Worm (Caenorhabditis elegans) whole organism, L4 larva: ENCODE results near the gene Y24F12A.1.

Experiments used
- D1046.2 ChIP-seq: fragments of 200-800 bp; sonication (Bioruptor generic); IDR thresholded peaks from 2 replicates; pipeline ENCODE4 v1.3.6; 2022; ENCODE audit warnings: missing genetic modification characterization, missing compliant biosample characterization
- F10B5.3 ChIP-seq: sonication (generic microtip); optimal IDR thresholded peaks from 2 replicates; lab custom pipeline; 2016; ENCODE audit warnings: mild to moderate bottlenecking, missing genetic modification characterization, missing compliant biosample characterization
- F26F4.8 ChIP-seq: fragments of 200-800 bp; sonication (Bioruptor generic); conservative IDR thresholded peaks from 2 replicates; pipeline ENCODE4 v1.3.6; 2022; ENCODE audit warnings: missing genetic modification characterization, missing compliant biosample characterization
- F37D6.2 ChIP-seq: sonication (generic microtip); optimal IDR thresholded peaks from 2 replicates; lab custom pipeline; 2016; ENCODE audit warnings: mild to moderate bottlenecking, missing genetic modification characterization, missing compliant biosample characterization
- R02D3.7 ChIP-seq: fragments of 150-350 bp; sonication (generic microtip); optimal IDR thresholded peaks from 3 replicates; lab custom pipeline; 2014; ENCODE audit warnings: missing biosample characterization, missing genetic modification characterization
- T26A8.4 ChIP-seq: fragments of 200-800 bp; sonication (Bioruptor generic); IDR thresholded peaks from 2 replicates; pipeline ENCODE4 v1.3.6; 2022; ENCODE audit warnings: missing genetic modification characterization, missing compliant biosample characterization
- Y105C5A.15 ChIP-seq: fragments of 200-800 bp; sonication (Bioruptor generic); IDR thresholded peaks from 2 replicates; pipeline ENCODE4 v1.3.6; 2022; ENCODE audit warnings: missing genetic modification characterization, missing compliant biosample characterization
- Y5F2A.4 ChIP-seq: fragments of 200-800 bp; sonication (Bioruptor generic); optimal IDR thresholded peaks from 2 replicates; lab custom pipeline; 2018; ENCODE audit warnings: mild to moderate bottlenecking, missing genetic modification characterization, missing compliant biosample characterization
- Y75B8A.6 ChIP-seq: fragments of 200-800 bp; sonication (Bioruptor generic); IDR thresholded peaks from 2 replicates; pipeline ENCODE4 v1.3.6; 2022; ENCODE audit warnings: missing genetic modification reagents, missing genetic modification characterization, missing compliant biosample characterization
- arid-1 ChIP-seq: fragments of 200-800 bp; sonication (Bioruptor generic); conservative IDR thresholded peaks from 2 replicates; pipeline ENCODE4 v1.3.6; 2022; ENCODE audit warnings: missing genetic modification reagents, missing genetic modification characterization, missing compliant biosample characterization
- attf-4 ChIP-seq: sonication (generic microtip); optimal IDR thresholded peaks from 3 replicates; lab custom pipeline; 2017; ENCODE audit warnings: missing biosample characterization, missing genetic modification characterization
- ceh-20 ChIP-seq: fragments of 200-800 bp; sonication (Bioruptor generic); IDR thresholded peaks from 2 replicates; pipeline ENCODE4 v1.3.6; 2022; ENCODE audit warnings: missing genetic modification reagents, missing genetic modification characterization, missing compliant biosample characterization
- ceh-62 ChIP-seq: sonication (generic microtip); optimal IDR thresholded peaks from 2 replicates; lab custom pipeline; 2017; ENCODE audit warnings: missing biosample characterization, missing genetic modification characterization
- ceh-82 ChIP-seq: sonication (generic microtip); optimal IDR thresholded peaks from 2 replicates; lab custom pipeline; 2017; ENCODE audit warnings: missing biosample characterization, missing genetic modification characterization
- ces-1 ChIP-seq: fragments of 150-350 bp; sonication (generic microtip); optimal IDR thresholded peaks from 4 replicates; lab custom pipeline; 2014; ENCODE audit warnings: missing biosample characterization, missing genetic modification reagents, missing genetic modification characterization
- daf-16 ChIP-seq, 3 experiments: sonication (generic microtip); optimal IDR thresholded peaks; 2 replicates each; lab custom pipeline; 2016 to 2017; ENCODE audit warnings: missing genetic modification characterization in 3 of 3, missing genetic modification reagents in 3 of 3, mild to moderate bottlenecking in 2 of 3, missing compliant biosample characterization in 2 of 3, missing biosample characterization in 1 of 3, moderate library complexity in 1 of 3
- dmd-8 ChIP-seq: fragments of 200-800 bp; sonication (Bioruptor generic); IDR thresholded peaks from 2 replicates; pipeline ENCODE4 v1.3.6; 2022; ENCODE audit warnings: missing genetic modification characterization, missing compliant biosample characterization
- fkh-10 ChIP-seq: fragments of 150-350 bp; optimal IDR thresholded peaks from 2 replicates; lab custom pipeline; 2014; ENCODE audit warnings: missing biosample characterization, missing genetic modification reagents, missing genetic modification characterization
- gei-8 ChIP-seq: fragments of 200-800 bp; sonication (Bioruptor generic); optimal IDR thresholded peaks from 2 replicates; lab custom pipeline; 2018; ENCODE audit warnings: mild to moderate bottlenecking, missing genetic modification characterization, missing compliant biosample characterization
- hif-1 ChIP-seq, 2 experiments: sonication (generic microtip); optimal IDR thresholded peaks; 2 replicates each; lab custom pipeline; 2016 to 2017; ENCODE audit warnings: missing compliant biosample characterization in 2 of 2, missing genetic modification characterization in 2 of 2, missing genetic modification reagents in 2 of 2, missing genotype in 2 of 2, mild to moderate bottlenecking in 1 of 2
- hlh-30 ChIP-seq: sonication (generic microtip); optimal IDR thresholded peaks from 2 replicates; lab custom pipeline; 2017; ENCODE audit warnings: antibody characterized with exemption, mild to moderate bottlenecking, missing genetic modification characterization, missing compliant biosample characterization; ENCODE audit not compliant: insufficient read depth
- lim-7 ChIP-seq: fragments of 200-800 bp; sonication (Bioruptor generic); IDR thresholded peaks from 2 replicates; pipeline ENCODE4 v1.3.6; 2022; ENCODE audit warnings: missing genetic modification characterization, missing compliant biosample characterization
- lin-13 ChIP-seq: fragments of 150-350 bp; optimal IDR thresholded peaks from 2 replicates; lab custom pipeline; 2014; ENCODE audit warnings: missing biosample characterization, missing genetic modification reagents, missing genetic modification characterization
- lin-29 ChIP-seq: fragments of 200-800 bp; sonication (Bioruptor generic); IDR thresholded peaks from 2 replicates; pipeline ENCODE4 v1.3.6; 2022; ENCODE audit warnings: missing genetic modification reagents, missing genetic modification characterization, missing compliant biosample characterization
- lin-38 ChIP-seq: fragments of 200-800 bp; sonication (Bioruptor generic); IDR thresholded peaks from 2 replicates; pipeline ENCODE4 v1.3.6; 2022; ENCODE audit warnings: missing genetic modification reagents, missing genetic modification characterization, missing compliant biosample characterization
- lir-3 ChIP-seq: sonication (generic microtip); optimal IDR thresholded peaks from 2 replicates; lab custom pipeline; 2016; ENCODE audit warnings: mild to moderate bottlenecking, missing genetic modification characterization, missing compliant biosample characterization
- madf-5 ChIP-seq, 2 experiments: fragments of 200-800 bp; sonication (Bioruptor generic); IDR thresholded peaks; 2 replicates each; pipeline ENCODE4 v1.3.6; 2022; ENCODE audit warnings: missing compliant biosample characterization in 2 of 2, missing genetic modification characterization in 2 of 2
- mdl-1 ChIP-seq, 2 experiments: fragments of 150-350 bp in 1 of 2; sonication (generic microtip) in 1 of 2; optimal IDR thresholded peaks; 2 replicates each; lab custom pipeline; 2014 to 2017; ENCODE audit warnings: missing biosample characterization in 2 of 2, missing genetic modification characterization in 2 of 2
- mep-1 ChIP-seq: fragments of 150-350 bp; sonication (generic microtip); optimal IDR thresholded peaks from 3 replicates; lab custom pipeline; 2014; ENCODE audit warnings: missing biosample characterization, missing genetic modification characterization
- mes-2 ChIP-seq: sonication (generic microtip); optimal IDR thresholded peaks from 2 replicates; lab custom pipeline; 2016; ENCODE audit warnings: missing genotype, mild to moderate bottlenecking, missing genetic modification characterization, missing compliant biosample characterization; ENCODE audit not compliant: poor library complexity, severe bottlenecking
- mxl-2 ChIP-seq: fragments of 200-800 bp; sonication (Bioruptor generic); conservative IDR thresholded peaks from 2 replicates; pipeline ENCODE4 v1.3.6; 2022; ENCODE audit warnings: missing genetic modification reagents, missing genetic modification characterization, missing compliant biosample characterization
- mxl-3 ChIP-seq: fragments of 200-800 bp; sonication (Bioruptor generic); optimal IDR thresholded peaks from 2 replicates; lab custom pipeline; 2018; ENCODE audit warnings: mild to moderate bottlenecking, missing genetic modification characterization, missing compliant biosample characterization
- nhr-111 ChIP-seq: fragments of 200-800 bp; sonication (Bioruptor generic); optimal IDR thresholded peaks from 2 replicates; lab custom pipeline; 2018; ENCODE audit warnings: mild to moderate bottlenecking, missing genetic modification characterization, missing compliant biosample characterization
- nhr-237 ChIP-seq: sonication (generic microtip); optimal IDR thresholded peaks from 2 replicates; lab custom pipeline; 2017; ENCODE audit warnings: missing biosample characterization, missing genetic modification characterization
- nhr-6 ChIP-seq: fragments of 150-350 bp; optimal IDR thresholded peaks from 2 replicates; lab custom pipeline; 2014; ENCODE audit warnings: missing biosample characterization, missing genetic modification characterization
- pha-4 ChIP-seq, 2 experiments: fragments of 150-350 bp in 1 of 2; fragments of 200-800 bp in 1 of 2; sonication (Bioruptor generic) in 1 of 2; IDR thresholded peaks in 1 of 2; optimal IDR thresholded peaks in 1 of 2; 2 replicates each; pipeline versions ENCODE4 v1.3.6 to Lab custom; 2014 to 2022; ENCODE audit warnings: missing genetic modification characterization in 2 of 2, missing genetic modification reagents in 2 of 2, missing biosample characterization in 1 of 2, missing compliant biosample characterization in 1 of 2
- pqm-1 ChIP-seq: sonication (generic microtip); optimal IDR thresholded peaks from 2 replicates; lab custom pipeline; 2017; ENCODE audit warnings: missing biosample characterization, missing genetic modification characterization
- saeg-2 ChIP-seq: fragments of 200-800 bp; sonication (Bioruptor generic); IDR thresholded peaks from 2 replicates; pipeline ENCODE4 v1.3.6; 2022; ENCODE audit warnings: missing genetic modification reagents, missing genetic modification characterization, missing compliant biosample characterization
- set-16 ChIP-seq: fragments of 200-800 bp; sonication (Bioruptor generic); IDR thresholded peaks from 2 replicates; pipeline ENCODE4 v1.3.6; 2022; ENCODE audit warnings: missing genetic modification reagents, missing genetic modification characterization, missing compliant biosample characterization
- skn-1 ChIP-seq: fragments of 150-350 bp; optimal IDR thresholded peaks from 2 replicates; lab custom pipeline; 2014; ENCODE audit warnings: missing biosample characterization, missing genetic modification characterization
- snpc-4 ChIP-seq: fragments of 150-350 bp; optimal IDR thresholded peaks from 2 replicates; lab custom pipeline; 2014; ENCODE audit warnings: missing biosample characterization, missing genetic modification characterization
- spr-1 ChIP-seq: sonication (generic microtip); optimal IDR thresholded peaks from 2 replicates; lab custom pipeline; 2016; ENCODE audit warnings: mild to moderate bottlenecking, missing genetic modification characterization, missing compliant biosample characterization
- vab-7 ChIP-seq: fragments of 200-800 bp; sonication (Bioruptor generic); IDR thresholded peaks from 2 replicates; pipeline ENCODE4 v1.3.6; 2022; ENCODE audit warnings: missing genetic modification reagents, missing genetic modification characterization, missing compliant biosample characterization
- zip-2 ChIP-seq: fragments of 150-350 bp; optimal IDR thresholded peaks from 2 replicates; lab custom pipeline; 2014; ENCODE audit warnings: missing biosample characterization, missing genetic modification characterization
- ztf-11 ChIP-seq: fragments of 150-350 bp; optimal IDR thresholded peaks from 2 replicates; lab custom pipeline; 2014; ENCODE audit warnings: missing biosample characterization, missing genetic modification characterization
- ztf-7 ChIP-seq: fragments of 150-350 bp; optimal IDR thresholded peaks from 2 replicates; lab custom pipeline; 2014; ENCODE audit warnings: missing biosample characterization, missing genetic modification characterization

The Y24F12A.1 gene

DNA sequence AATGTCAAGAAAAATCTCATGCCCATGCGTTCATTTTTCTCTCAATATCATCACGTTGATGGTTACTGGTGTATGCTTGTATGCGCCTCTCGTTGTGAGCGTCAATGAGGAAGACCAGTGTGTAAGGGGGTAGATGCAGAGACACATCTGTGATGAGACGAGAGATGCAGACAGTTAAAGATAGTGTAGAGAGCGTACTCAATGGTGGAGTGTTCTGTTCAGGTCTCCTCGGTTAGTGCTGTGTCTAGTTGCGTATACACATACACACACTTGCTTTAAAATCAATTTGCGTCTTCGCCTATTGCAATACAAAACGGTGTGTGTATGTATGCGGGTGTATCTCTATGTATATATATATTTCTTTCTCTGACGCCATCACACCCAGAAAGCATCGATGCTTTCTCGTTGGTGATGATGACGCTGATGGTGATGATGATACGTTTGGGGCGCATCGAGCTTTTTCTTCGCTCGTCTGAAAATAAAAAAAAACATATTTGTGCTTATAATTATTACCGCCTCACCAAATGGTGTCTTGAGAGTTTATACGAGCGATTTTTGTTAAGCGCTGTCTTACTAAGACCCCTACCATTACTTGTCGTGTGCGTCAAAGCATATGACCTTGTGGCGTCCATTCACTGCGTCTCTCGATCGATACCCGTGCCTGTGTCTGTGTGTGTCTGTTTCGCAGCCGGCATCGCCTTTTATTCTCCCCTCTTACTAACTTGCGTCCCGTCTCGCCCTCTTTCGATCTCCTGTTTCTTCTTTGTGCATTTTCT lies 11.5 kb upstream of the Y24F12A.1 start, which contains the start of gene F40F11.3 (continued):
- TF ChIP-seq ceh-20 (GFP tag; lab: Robert Waterston, UW): peak; percentile 38; the same call in 1 of the 2 replicates
- TF ChIP-seq ceh-62 (tag; lab: Kevin White, UChicago): no peak
- no peak for TF ChIP-seq madf-5 (GFP tag; IDR thresholded peaks at IDR 0.05; lab: Robert Waterston, UW)
- TF ChIP-seq ztf-7: peak; percentile 62
- peak; percentile 71; the same call in 1 of the 2 replicates for TF ChIP-seq lim-7 (GFP tag; lab: Robert Waterston, UW)
- peak; percentile 8 for TF ChIP-seq pqm-1 (tag; lab: Kevin White, UChicago)

DNA sequence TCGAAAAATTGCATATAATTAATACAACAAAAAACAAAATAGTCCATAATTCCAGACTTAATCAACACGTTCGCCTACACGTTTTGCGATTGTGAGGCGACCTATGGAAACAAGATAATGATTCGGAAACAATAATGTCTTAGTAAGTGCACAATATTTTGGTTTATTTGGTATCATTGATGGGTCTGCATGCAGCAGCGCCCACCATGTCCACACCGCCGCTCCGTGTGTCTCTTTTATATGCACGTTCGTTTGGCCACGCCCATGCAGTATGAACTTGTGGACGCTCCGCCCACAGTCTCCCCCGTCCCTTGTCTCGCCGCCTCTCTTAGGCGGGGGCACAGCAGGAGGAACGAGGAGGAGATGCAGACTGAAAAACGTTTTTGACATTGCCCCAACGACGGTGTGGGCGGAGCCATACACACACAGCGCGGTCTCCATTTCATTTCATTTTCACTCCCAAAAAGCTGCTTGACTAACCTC lies 10.8 kb upstream of the Y24F12A.1 start, which contains the start of gene mig-38:
mig-38 (plus strand) TSS at position 54 of the 483 bp plus-strand sequence.
- TF ChIP-seq vab-7 (GFP tag; lab: Robert Waterston, UW) (no peak), F26F4.8 (GFP tag; lab: Robert Waterston, UW) (no peak), Y75B8A.6 (GFP tag; lab: Robert Waterston, UW) (no peak), nhr-237 (tag; lab: Kevin White, UChicago) (no peak), daf-16 (GFP tag; optimal IDR thresholded peaks at IDR 0.05; lab: Kevin White, UChicago) (peak; percentile 1 to 18), daf-16 (tag; optimal IDR thresholded peaks at IDR 0.05; lab: Kevin White, UChicago) (peak; percentile 55), set-16 (peak; percentile 79), snpc-4 (tag; lab: Kevin White, UChicago) (no peak), ceh-62 (tag; lab: Kevin White, UChicago) (no peak), ztf-7 (no peak), attf-4 (tag; lab: Kevin White, UChicago) (no peak), D1046.2 (0 out of 2 replicates have a peak, but pooled peaks have one; percentile 48), T26A8.4 (GFP tag; lab: Robert Waterston, UW) (no peak), pha-4 (GFP tag; IDR thresholded peaks at IDR 0.05; lab: Robert Waterston, UW) (no peak), pha-4 (tag; optimal IDR thresholded peaks at IDR 0.05; lab: Kevin White, UChicago) (no peak), mes-2 (tag; lab: Kevin White, UChicago) (peak; percentile 47), mdl-1 (tag; optimal IDR thresholded peaks at IDR 0.05; lab: Kevin White, UChicago) (peak; percentile 68 to 71), dmd-8 (no peak; the same call in 1 of the 2 replicates), spr-1 (peak; percentile 8), mxl-3 (peak; percentile 92), lir-3 (peak; percentile 1), skn-1 (tag; lab: Kevin White, UChicago) (no peak), ztf-11 (tag; lab: Kevin White, UChicago) (no peak), mep-1 (peak; percentile 50), nhr-6 (tag; lab: Kevin White, UChicago) (no peak), hlh-30 (tag; lab: Kevin White, UChicago) (peak; percentile 47), F37D6.2 (tag; lab: Kevin White, UChicago) (no peak), lin-38 (GFP tag; lab: Robert Waterston, UW) (peak; percentile 7; the same call in 1 of the 2 replicates), arid-1 (peak; percentile 45), saeg-2 (no peak), madf-5 (GFP tag; IDR thresholded peaks at IDR 0.05; lab: Robert Waterston, UW) (no peak), R02D3.7 (tag; lab: Kevin White, UChicago) (no peak), hif-1 (tag; optimal IDR thresholded peaks at IDR 0.05; lab: Kevin White, UChicago) (no peak), F10B5.3 (tag; lab: Kevin White, UChicago) (no peak), ces-1 (GFP tag; lab: Kevin White, UChicago) (no peak), fkh-10 (GFP tag; lab: Kevin White, UChicago) (no peak), lin-29 (GFP tag; lab: Robert Waterston, UW) (no peak), Y5F2A.4 (no peak), mxl-2 (GFP tag; lab: Robert Waterston, UW) (no peak), zip-2 (tag; lab: Kevin White, UChicago) (no peak), gei-8 (GFP tag; lab: Kevin White, UChicago) (no peak), nhr-111 (GFP tag; lab: Kevin White, UChicago) (peak; percentile 7), Y105C5A.15 (GFP tag; lab: Robert Waterston, UW) (0 out of 2 replicates have a peak, but pooled peaks have one; percentile 63), ceh-82 (tag; lab: Kevin White, UChicago) (no peak), lin-13 (GFP tag; lab: Kevin White, UChicago) (peak; percentile 20)
